Fruit fly (Drosophila melanogaster): Measurements from ENCODE around the gene sov.

Gene sov

dm6 chrX:6793390-6793789 is 37.3 kb downstream of the sov start (continued):
- TF ChIP-seq CG10654 (GFP tag; optimal IDR thresholded peaks at IDR 0.05) (peak; percentile 53), CG11456 (GFP tag; IDR thresholded peaks at IDR 0.05) (peak; percentile 86), CG15601 (tag; optimal IDR thresholded peaks at IDR 0.05) (no peak), CG2875 (GFP tag; optimal IDR thresholded peaks at IDR 0.05) (peak; percentile 20), gcm (GFP tag; optimal IDR thresholded peaks at IDR 0.05) (peak; percentile 32), so (GFP tag; IDR thresholded peaks at IDR 0.05) (peak; percentile 66; the same call in 1 of the 3 replicates), nmo (GFP tag; optimal IDR thresholded peaks at IDR 0.05) (peak; percentile 54), bab2 (GFP tag; optimal IDR thresholded peaks at IDR 0.05) (peak; percentile 79), Dip3 (GFP tag; optimal IDR thresholded peaks at IDR 0.05) (peak; percentile 56), gfzf (GFP tag; optimal IDR thresholded peaks at IDR 0.05) (no peak), tio (GFP tag; optimal IDR thresholded peaks at IDR 0.05) (peak; percentile 26), CG16815 (GFP tag; optimal IDR thresholded peaks at IDR 0.05) (no peak), CG7745 (tag; optimal IDR thresholded peaks at IDR 0.05) (no peak), CG7963 (GFP tag; IDR thresholded peaks at IDR 0.05; ENCODE audit: partially characterized antibody) (no peak), CG43689 (GFP tag; IDR thresholded peaks at IDR 0.05) (peak; percentile 32; the same call in 1 of the 2 replicates), CG34224 (GFP tag; IDR thresholded peaks at IDR 0.05; ENCODE audit: partially characterized antibody) (no peak), Kr (GFP tag; optimal IDR thresholded peaks at IDR 0.05) (no peak), ttk (GFP tag; IDR thresholded peaks at IDR 0.05) (peak; percentile 76), CG31441 (GFP tag; IDR thresholded peaks at IDR 0.05) (peak; percentile 69), chif (GFP tag; optimal IDR thresholded peaks at IDR 0.05) (peak; percentile 48 to 74), wdn (GFP tag; IDR thresholded peaks at IDR 0.05) (peak; percentile 78), Hsf (GFP tag; optimal IDR thresholded peaks at IDR 0.05) (peak; percentile 71), tgo (GFP tag; IDR thresholded peaks at IDR 0.05) (peak; percentile 72), CG3995 (GFP tag; optimal IDR thresholded peaks at IDR 0.05) (peak; percentile 51), Myb (GFP tag; optimal IDR thresholded peaks at IDR 0.05) (peak; percentile 61), z (GFP tag; IDR thresholded peaks at IDR 0.05) (no peak), her (GFP tag; optimal IDR thresholded peaks at IDR 0.05) (peak; percentile 83), Tbp (GFP tag; optimal IDR thresholded peaks at IDR 0.05) (no peak), jing (GFP tag; optimal IDR thresholded peaks at IDR 0.05) (peak; percentile 67), CG3281 (GFP tag; optimal IDR thresholded peaks at IDR 0.05) (peak; percentile 74), CG13287 (GFP tag; IDR thresholded peaks at IDR 0.05; ENCODE audit: partially characterized antibody) (no peak), insv (GFP tag; optimal IDR thresholded peaks at IDR 0.05) (no peak), Doc2 (GFP tag; IDR thresholded peaks at IDR 0.05) (no peak), H2.0 (GFP tag; IDR thresholded peaks at IDR 0.05) (peak; percentile 78), CG31224 (GFP tag; IDR thresholded peaks at IDR 0.05) (peak; percentile 68; the same call in 1 of the 2 replicates), sc (optimal IDR thresholded peaks at IDR 0.05) (no peak), sc (GFP tag; optimal IDR thresholded peaks at IDR 0.05) (no peak), CG34376 (GFP tag; optimal IDR thresholded peaks at IDR 0.05) (no peak), CG11504 (tag; optimal IDR thresholded peaks at IDR 0.05) (peak; percentile 82), CG4707 (GFP tag; optimal IDR thresholded peaks at IDR 0.05) (peak; percentile 23), Oaz (GFP tag; IDR thresholded peaks at IDR 0.05) (0 out of 2 replicates have a peak, but pooled peaks have one; percentile 38), C15 (GFP tag; IDR thresholded peaks at IDR 0.05) (peak; percentile 38; the same call in 1 of the 3 replicates), inv (GFP tag; IDR thresholded peaks at IDR 0.05; ENCODE audit: partially characterized antibody) (no peak), Taf1 (GFP tag; IDR thresholded peaks at IDR 0.05) (peak; percentile 63; the same call in 1 of the 2 replicates), Sry-β (GFP tag; optimal IDR thresholded peaks at IDR 0.05) (no peak), Drgx (GFP tag; IDR thresholded peaks at IDR 0.05) (peak; percentile 90), nerfin-1 (tag; optimal IDR thresholded peaks at IDR 0.05) (peak; percentile 42), Camta (GFP tag; optimal IDR thresholded peaks at IDR 0.05) (peak; percentile 51), CG11696 (GFP tag; IDR thresholded peaks at IDR 0.05) (peak; percentile 50; the same call in 1 of the 2 replicates), Aef1 (GFP tag; IDR thresholded peaks at IDR 0.05) (peak; percentile 74), ato (GFP tag; IDR thresholded peaks at IDR 0.05; ENCODE audit: partially characterized antibody) (no peak)
